Worm (Caenorhabditis elegans): ENCODE results near the gene W02B12.11.

- no peak for TF ChIP-seq him-1 (tag; optimal IDR thresholded peaks at IDR 0.05)
- TF ChIP-seq W03F9.2 (tag; optimal IDR thresholded peaks at IDR 0.05): no peak
- no peak for TF ChIP-seq dao-5 (tag; optimal IDR thresholded peaks at IDR 0.05)
Observed at ce11 chrII:11463899-11464298, 9.8 kb upstream of the W02B12.11 start.

Measured in whole organism, L4/young adult.